Fruit fly (Drosophila melanogaster) whole organism, larva: Measurements from ENCODE around the gene Seipin.

Experiments used
- noc ChIP-seq: fragments of 200-800 bp; sonication (Bioruptor generic); optimal IDR thresholded peaks from 3 replicates; lab custom pipeline; 2019; ENCODE audit warnings: missing biosample characterization, mild to moderate bottlenecking, missing genetic modification characterization, moderate library complexity

The Seipin gene

dm6 chrX:2647472-2647883 is 27.9 kb downstream of the Seipin start:
- peak; percentile 71 for TF ChIP-seq noc (tag; lab: Kevin White, UChicago)

- TF ChIP-seq noc (tag; lab: Kevin White, UChicago): no peak
These were observed 28.5 kb downstream of the Seipin start for dm6 chrX:2647950-2648613.

- TF ChIP-seq noc (tag; lab: Kevin White, UChicago): no peak
These were observed 29.4 kb downstream of the Seipin start for dm6 chrX:2648959-2649358.

dm6 chrX:2651128-2651527 is 31.5 kb downstream of the Seipin start:
- no peak for TF ChIP-seq noc (tag; lab: Kevin White, UChicago)

dm6 chrX:2652124-2652923 is 32.7 kb downstream of the Seipin start:
- TF ChIP-seq noc (tag; lab: Kevin White, UChicago): no peak

dm6 chrX:2653533-2654296 is 34.1 kb downstream of the Seipin start:
- TF ChIP-seq noc (tag; lab: Kevin White, UChicago): peak; percentile 80

- no peak for TF ChIP-seq noc (tag; lab: Kevin White, UChicago)
These were observed 35.9 kb downstream of the Seipin start for dm6 chrX:2655479-2655878.

dm6 chrX:2655998-2656397 is 36.4 kb downstream of the Seipin start:
- no peak for TF ChIP-seq noc (tag; lab: Kevin White, UChicago)

dm6 chrX:2657220-2657619 is 37.6 kb downstream of the Seipin start:
- TF ChIP-seq noc (tag; lab: Kevin White, UChicago): no peak

- TF ChIP-seq noc (tag; lab: Kevin White, UChicago): peak; percentile 69
These were observed 38.8 kb downstream of the Seipin start for dm6 chrX:2658258-2658853.

- no peak for TF ChIP-seq noc (tag; lab: Kevin White, UChicago)
These were observed 40.0 kb downstream of the Seipin start for dm6 chrX:2659430-2660075.

- TF ChIP-seq noc (tag; lab: Kevin White, UChicago): peak; percentile 45
These were observed 42.2 kb downstream of the Seipin start for dm6 chrX:2661758-2662157.

- no peak for TF ChIP-seq noc (tag; lab: Kevin White, UChicago)
These were observed 43.0 kb downstream of the Seipin start for dm6 chrX:2662540-2663133.

- TF ChIP-seq noc (tag; lab: Kevin White, UChicago): no peak
These were observed 43.8 kb downstream of the Seipin start for dm6 chrX:2663416-2663815.
